Worm (Caenorhabditis elegans): Measurements from ENCODE around the gene F58H1.6.
A peak's percentile ranks its signal among the peaks of the same experiment; 100 is the strongest.

Gene F58H1.6

ce11 chrV:11982309-11982708 lies 39.9 kb downstream of the F58H1.6 start, which contains the start of gene rpt-1:
Gene rpt-1 (minus strand): TSS chrV:11982397.
- TF ChIP-seq ceh-31 (tag; optimal IDR thresholded peaks at IDR 0.05) (peak; percentile 42), sox-2 (GFP tag; IDR thresholded peaks at IDR 0.05) (no peak), ceh-34 (tag; optimal IDR thresholded peaks at IDR 0.05) (peak; percentile 41), elt-2 (tag; optimal IDR thresholded peaks at IDR 0.05) (peak; percentile 41), ceh-45 (GFP tag; IDR thresholded peaks at IDR 0.05) (no peak), nfya-1 (tag; optimal IDR thresholded peaks at IDR 0.05) (peak; percentile 48), dve-1 (tag; optimal IDR thresholded peaks at IDR 0.05) (no peak), ama-1 (optimal IDR thresholded peaks at IDR 0.05) (peak; percentile 18), K02D7.2 (tag; optimal IDR thresholded peaks at IDR 0.05) (no peak)

ce11 chrV:11985384-11985783 lies 43.0 kb downstream of the F58H1.6 start, which contains the start of gene mans-2:
Gene mans-2 (minus strand): TSS chrV:11985484.
- no peak for TF ChIP-seq hlh-30 (tag; optimal IDR thresholded peaks at IDR 0.05; ENCODE audit: insufficient read depth)
- TF ChIP-seq pax-1 (tag; optimal IDR thresholded peaks at IDR 0.05) = no peak
- no peak for TF ChIP-seq lim-6 (tag; optimal IDR thresholded peaks at IDR 0.05)
- TF ChIP-seq dve-1 (tag; optimal IDR thresholded peaks at IDR 0.05) = no peak
- no peak for TF ChIP-seq unc-3 (GFP tag; conservative IDR thresholded peaks at IDR 0.05)
- no peak for TF ChIP-seq unc-3 (tag; optimal IDR thresholded peaks at IDR 0.05)
- TF ChIP-seq C38D4.7 (GFP tag; optimal IDR thresholded peaks at IDR 0.05) = no peak

- TF ChIP-seq unc-42 (tag; optimal IDR thresholded peaks at IDR 0.05) (peak; percentile 96), sdc-2 (tag; optimal IDR thresholded peaks at IDR 0.05) (no peak)
Observed at ce11 chrV:11986078-11986869, 43.8 kb downstream of the F58H1.6 start.

- TF ChIP-seq F13H6.1 (tag; optimal IDR thresholded peaks at IDR 0.05) (no peak), unc-86 (tag; optimal IDR thresholded peaks at IDR 0.05) (no peak), ceh-45 (GFP tag; IDR thresholded peaks at IDR 0.05) (no peak), sox-4 (tag; optimal IDR thresholded peaks at IDR 0.05) (no peak), elt-2 (tag; optimal IDR thresholded peaks at IDR 0.05) (no peak), syd-9 (tag; optimal IDR thresholded peaks at IDR 0.05) (no peak)
Observed at ce11 chrV:11989861-11990260, 47.4 kb downstream of the F58H1.6 start.

- TF ChIP-seq pha-2 (tag; optimal IDR thresholded peaks at IDR 0.05) (no peak), ref-2 (tag; optimal IDR thresholded peaks at IDR 0.05) (no peak), hlh-6 (tag; optimal IDR thresholded peaks at IDR 0.05) (no peak), pax-1 (tag; optimal IDR thresholded peaks at IDR 0.05) (no peak), unc-42 (tag; optimal IDR thresholded peaks at IDR 0.05) (peak; percentile 55)
Observed at ce11 chrV:11990511-11991127, 48.2 kb downstream of the F58H1.6 start.

- peak; percentile 32 for TF ChIP-seq nfya-1 (tag; optimal IDR thresholded peaks at IDR 0.05)
- peak; percentile 5 for TF ChIP-seq ceh-31 (tag; optimal IDR thresholded peaks at IDR 0.05)
- no peak for TF ChIP-seq hlh-8 (tag; optimal IDR thresholded peaks at IDR 0.05)
- TF ChIP-seq fkh-10 (GFP tag; optimal IDR thresholded peaks at IDR 0.05) = no peak
- TF ChIP-seq sox-2 (GFP tag; IDR thresholded peaks at IDR 0.05) = no peak
- no peak for TF ChIP-seq C38D4.7 (GFP tag; optimal IDR thresholded peaks at IDR 0.05)
- TF ChIP-seq ref-2 (tag; optimal IDR thresholded peaks at IDR 0.05) = no peak
- TF ChIP-seq lin-11 (tag; optimal IDR thresholded peaks at IDR 0.05) = no peak
- TF ChIP-seq ceh-9 (tag; optimal IDR thresholded peaks at IDR 0.05) = no peak
- TF ChIP-seq dmd-4 (tag; optimal IDR thresholded peaks at IDR 0.05; ENCODE audit: borderline replicate concordance) = no peak
- no peak for TF ChIP-seq unc-3 (GFP tag; conservative IDR thresholded peaks at IDR 0.05)
- TF ChIP-seq unc-3 (tag; optimal IDR thresholded peaks at IDR 0.05) = no peak
- TF ChIP-seq pag-3 (tag; optimal IDR thresholded peaks at IDR 0.05; ENCODE audit: borderline replicate concordance) = no peak
- no peak for TF ChIP-seq nhr-232 (tag; optimal IDR thresholded peaks at IDR 0.05)
- no peak for TF ChIP-seq pqm-1 (tag; optimal IDR thresholded peaks at IDR 0.05)
- TF ChIP-seq tbx-2 (tag; optimal IDR thresholded peaks at IDR 0.05) = peak; percentile 17
- no peak for TF ChIP-seq ttx-3 (tag; optimal IDR thresholded peaks at IDR 0.05)
- TF ChIP-seq hlh-30 (tag; optimal IDR thresholded peaks at IDR 0.05; ENCODE audit: insufficient read depth) = no peak
- no peak for TF ChIP-seq ceh-19 (GFP tag; optimal IDR thresholded peaks at IDR 0.05)
- TF ChIP-seq odd-2 (tag; optimal IDR thresholded peaks at IDR 0.05) = no peak
- TF ChIP-seq ceh-34 (tag; optimal IDR thresholded peaks at IDR 0.05) = peak; percentile 9
- peak; percentile 1 for TF ChIP-seq sdc-2 (tag; optimal IDR thresholded peaks at IDR 0.05)
- TF ChIP-seq hlh-6 (tag; optimal IDR thresholded peaks at IDR 0.05) = no peak
Observed at ce11 chrV:11993706-11994345, 51.4 kb downstream of the F58H1.6 start, which contains the start of the genes cyl-1 and C52E4.7. Gene cyl-1 (minus strand): TSS chrV:11993723. Gene C52E4.7 (plus strand): TSS chrV:11994295.
